Worm (Caenorhabditis elegans) whole organism, young adult: ENCODE results near the gene rrp-8.

ENCODE experiments used
- C06A6.2 ChIP-seq: fragments of 200-800 bp; sonication (Bioruptor generic); conservative IDR thresholded peaks from 2 replicates; pipeline ENCODE4 v1.3.6; 2022; ENCODE audit warnings: missing genetic modification characterization, missing compliant biosample characterization
- D2030.7 ChIP-seq: fragments of 200-800 bp; sonication (Bioruptor generic); IDR thresholded peaks from 2 replicates; pipeline ENCODE4 v1.3.6; 2022; ENCODE audit warnings: missing genetic modification reagents, missing genetic modification characterization, missing compliant biosample characterization
- F22D6.2 ChIP-seq: sonication (generic microtip); optimal IDR thresholded peaks from 2 replicates; lab custom pipeline; 2016; ENCODE audit warnings: mild to moderate bottlenecking, missing genetic modification characterization, missing compliant biosample characterization
- F33H1.4 ChIP-seq: fragments of 200-800 bp; sonication (Bioruptor generic); IDR thresholded peaks from 2 replicates; pipeline ENCODE4 v1.3.6; 2022; ENCODE audit warnings: missing genetic modification reagents, missing genetic modification characterization, missing compliant biosample characterization
- Y53G8AR.9 ChIP-seq: fragments of 200-800 bp; sonication (Bioruptor generic); conservative IDR thresholded peaks from 2 replicates; pipeline ENCODE4 v1.3.6; 2022; ENCODE audit warnings: missing genetic modification reagents, missing genetic modification characterization, missing compliant biosample characterization
- Y95B8A.8 ChIP-seq: fragments of 200-800 bp; sonication (Bioruptor generic); IDR thresholded peaks from 2 replicates; pipeline ENCODE4 v1.3.6; 2022; ENCODE audit warnings: missing genetic modification reagents, missing genetic modification characterization, missing compliant biosample characterization
- ZK185.1 ChIP-seq: sonication (generic microtip); optimal IDR thresholded peaks from 2 replicates; lab custom pipeline; 2016; ENCODE audit warnings: mild to moderate bottlenecking, missing genetic modification characterization, missing compliant biosample characterization; ENCODE audit not compliant: poor library complexity, severe bottlenecking
- akir-1 ChIP-seq: fragments of 200-800 bp; sonication (Bioruptor generic); optimal IDR thresholded peaks from 2 replicates; lab custom pipeline; 2018; ENCODE audit warnings: mild to moderate bottlenecking, missing genetic modification characterization, moderate library complexity, missing compliant biosample characterization
- aptf-2 ChIP-seq: fragments of 200-800 bp; sonication (Bioruptor generic); conservative IDR thresholded peaks from 2 replicates; pipeline ENCODE4 v1.3.6; 2022; ENCODE audit warnings: missing genetic modification reagents, missing genetic modification characterization, missing compliant biosample characterization
- aptf-3 ChIP-seq: fragments of 200-800 bp; sonication (Bioruptor generic); IDR thresholded peaks from 2 replicates; pipeline ENCODE4 v1.3.6; 2022; ENCODE audit warnings: missing genetic modification characterization, missing compliant biosample characterization
- atf-7 ChIP-seq: sonication (generic microtip); optimal IDR thresholded peaks from 2 replicates; lab custom pipeline; 2017; ENCODE audit warnings: mild to moderate bottlenecking, missing genetic modification characterization, missing compliant biosample characterization
- attf-3 ChIP-seq: fragments of 200-800 bp; sonication (Bioruptor generic); conservative IDR thresholded peaks from 2 replicates; pipeline ENCODE4 v1.3.6; 2022; ENCODE audit warnings: missing genetic modification reagents, missing genetic modification characterization, missing compliant biosample characterization
- attf-5 ChIP-seq: fragments of 200-800 bp; sonication (Bioruptor generic); optimal IDR thresholded peaks from 2 replicates; lab custom pipeline; 2018; ENCODE audit warnings: mild to moderate bottlenecking, missing genetic modification characterization, missing compliant biosample characterization
- attf-6 ChIP-seq: fragments of 200-800 bp; sonication (Bioruptor generic); IDR thresholded peaks from 2 replicates; pipeline ENCODE4 v1.3.6; 2022; ENCODE audit warnings: missing genetic modification reagents, missing genetic modification characterization, missing compliant biosample characterization
- ccch-3 ChIP-seq: fragments of 200-800 bp; sonication (Bioruptor generic); optimal IDR thresholded peaks from 2 replicates; lab custom pipeline; 2018; ENCODE audit warnings: mild to moderate bottlenecking, missing genetic modification characterization, missing compliant biosample characterization
- cebp-1 ChIP-seq, 2 experiments: fragments of 200-800 bp in 1 of 2; sonication (Bioruptor generic) in 1 of 2; sonication (generic microtip) in 1 of 2; IDR thresholded peaks in 1 of 2; optimal IDR thresholded peaks in 1 of 2; 2 replicates each; pipeline versions ENCODE4 v1.3.6 to Lab custom; 2017 to 2022; ENCODE audit warnings: missing compliant biosample characterization in 2 of 2, missing genetic modification characterization in 2 of 2, mild to moderate bottlenecking in 1 of 2, missing genetic modification reagents in 1 of 2, moderate library complexity in 1 of 2
- cebp-2 ChIP-seq: fragments of 200-800 bp; sonication (Bioruptor generic); IDR thresholded peaks from 2 replicates; pipeline ENCODE4 v1.3.6; 2022; ENCODE audit warnings: missing genetic modification characterization, missing compliant biosample characterization
- ceh-100 ChIP-seq: fragments of 200-800 bp; sonication (Bioruptor generic); IDR thresholded peaks from 2 replicates; pipeline ENCODE4 v1.3.6; 2022; ENCODE audit warnings: missing genetic modification reagents, missing genetic modification characterization, missing compliant biosample characterization
- ceh-27 ChIP-seq: fragments of 200-800 bp; sonication (Bioruptor generic); optimal IDR thresholded peaks from 2 replicates; lab custom pipeline; 2018; ENCODE audit warnings: mild to moderate bottlenecking, missing genetic modification characterization, moderate library complexity, missing compliant biosample characterization
- dpl-1 ChIP-seq: fragments of 150-350 bp; optimal IDR thresholded peaks from 2 replicates; lab custom pipeline; 2014; ENCODE audit warnings: missing biosample characterization, missing genetic modification reagents, missing genetic modification characterization
- efl-1 ChIP-seq: fragments of 150-350 bp; optimal IDR thresholded peaks from 2 replicates; lab custom pipeline; 2014; ENCODE audit warnings: missing biosample characterization, missing genetic modification reagents, missing genetic modification characterization
- him-1 ChIP-seq: sonication (generic microtip); optimal IDR thresholded peaks from 2 replicates; lab custom pipeline; 2016; ENCODE audit warnings: missing genotype, missing genetic modification reagents, missing genetic modification characterization, missing compliant biosample characterization
- let-607 ChIP-seq, 2 experiments: fragments of 200-800 bp in 1 of 2; sonication (Bioruptor generic) in 1 of 2; sonication (generic microtip) in 1 of 2; optimal IDR thresholded peaks; 2 replicates each; lab custom pipeline; 2016 to 2018; ENCODE audit warnings: mild to moderate bottlenecking in 2 of 2, missing compliant biosample characterization in 2 of 2, missing genetic modification characterization in 2 of 2, moderate library complexity in 2 of 2, missing genotype in 1 of 2
- lin-35 ChIP-seq, 3 experiments: fragments of 150-350 bp in 2 of 3; sonication (generic microtip) in 1 of 3; optimal IDR thresholded peaks; 2 replicates each; lab custom pipeline; 2014 to 2018; ENCODE audit warnings: missing biosample characterization in 3 of 3, missing genetic modification characterization in 3 of 3, missing genetic modification reagents in 3 of 3
- lin-54 ChIP-seq: fragments of 200-800 bp; sonication (Bioruptor generic); optimal IDR thresholded peaks from 2 replicates; lab custom pipeline; 2018; ENCODE audit warnings: mild to moderate bottlenecking, missing genetic modification characterization, missing compliant biosample characterization
- lir-1 ChIP-seq: fragments of 200-800 bp; sonication (Bioruptor generic); conservative IDR thresholded peaks from 2 replicates; pipeline ENCODE4 v1.3.6; 2022; ENCODE audit warnings: missing genetic modification reagents, missing genetic modification characterization, missing compliant biosample characterization
- madf-10 ChIP-seq: sonication (generic microtip); optimal IDR thresholded peaks from 2 replicates; lab custom pipeline; 2016; ENCODE audit warnings: mild to moderate bottlenecking, missing genetic modification characterization, missing compliant biosample characterization
- madf-6 ChIP-seq: fragments of 200-800 bp; sonication (Bioruptor generic); IDR thresholded peaks from 2 replicates; pipeline ENCODE4 v1.3.6; 2022; ENCODE audit warnings: missing genetic modification reagents, missing genetic modification characterization, missing compliant biosample characterization
- mcd-1 ChIP-seq: fragments of 200-800 bp; sonication (Bioruptor generic); IDR thresholded peaks from 2 replicates; pipeline ENCODE4 v1.3.6; 2022; ENCODE audit warnings: missing genetic modification reagents, missing genetic modification characterization, missing compliant biosample characterization
- mes-4 ChIP-seq: sonication (generic microtip); optimal IDR thresholded peaks from 2 replicates; lab custom pipeline; 2016; ENCODE audit warnings: missing genotype, missing genetic modification characterization, missing compliant biosample characterization
- mxl-1 ChIP-seq: sonication (generic microtip); optimal IDR thresholded peaks from 2 replicates; lab custom pipeline; 2016; ENCODE audit warnings: missing genetic modification characterization, missing compliant biosample characterization
- nhr-179 ChIP-seq: sonication (generic microtip); optimal IDR thresholded peaks from 2 replicates; lab custom pipeline; 2016; ENCODE audit warnings: mild to moderate bottlenecking, missing genetic modification characterization, missing compliant biosample characterization
- pbrm-1 ChIP-seq: fragments of 200-800 bp; sonication (Bioruptor generic); IDR thresholded peaks from 2 replicates; pipeline ENCODE4 v1.3.6; 2022; ENCODE audit warnings: missing genetic modification reagents, missing genetic modification characterization, missing compliant biosample characterization
- snpc-1.1 ChIP-seq: sonication (generic microtip); optimal IDR thresholded peaks from 2 replicates; lab custom pipeline; 2017; ENCODE audit warnings: missing genetic modification characterization, mild to moderate bottlenecking, missing compliant biosample characterization, antibody characterized with exemption, moderate library complexity, missing genotype, missing genetic modification reagents; ENCODE audit not compliant: insufficient read depth
- snpc-1.3 ChIP-seq: sonication (generic microtip); optimal IDR thresholded peaks from 2 replicates; lab custom pipeline; 2017; ENCODE audit warnings: missing genetic modification characterization, mild to moderate bottlenecking, missing compliant biosample characterization, antibody characterized with exemption, moderate library complexity, missing genotype, missing genetic modification reagents; ENCODE audit not compliant: insufficient read depth
- snpc-4 ChIP-seq, 5 experiments: fragments of 150-350 bp in 1 of 5; sonication (generic microtip) in 4 of 5; optimal IDR thresholded peaks; 2 replicates each; lab custom pipeline; 2014 to 2018; ENCODE audit warnings: missing genetic modification characterization in 5 of 5, missing biosample characterization in 3 of 5, antibody characterized with exemption in 2 of 5, mild to moderate bottlenecking in 2 of 5, missing compliant biosample characterization in 2 of 5, missing genotype in 2 of 5, moderate library complexity in 2 of 5, missing genetic modification reagents in 1 of 5
- tbp1 ChIP-seq: fragments of 200-800 bp; sonication (Bioruptor generic); optimal IDR thresholded peaks from 2 replicates; lab custom pipeline; 2018; ENCODE audit warnings: mild to moderate bottlenecking, missing genetic modification characterization, missing compliant biosample characterization
- tbx-9 ChIP-seq: sonication (generic microtip); optimal IDR thresholded peaks from 2 replicates; lab custom pipeline; 2016; ENCODE audit warnings: borderline replicate concordance, missing genetic modification characterization, inconsistent platforms, missing compliant biosample characterization
- ztf-18 ChIP-seq: sonication (generic microtip); optimal IDR thresholded peaks from 2 replicates; lab custom pipeline; 2016; ENCODE audit warnings: missing genotype, mild to moderate bottlenecking, missing genetic modification characterization, missing compliant biosample characterization
- ztf-3 ChIP-seq: fragments of 200-800 bp; sonication (Bioruptor generic); optimal IDR thresholded peaks from 2 replicates; lab custom pipeline; 2018; ENCODE audit warnings: mild to moderate bottlenecking, missing genetic modification characterization, missing compliant biosample characterization
- ztf-6 ChIP-seq: fragments of 200-800 bp; sonication (Bioruptor generic); IDR thresholded peaks from 2 replicates; pipeline ENCODE4 v1.3.6; 2022; ENCODE audit warnings: missing genetic modification reagents, missing genetic modification characterization, missing compliant biosample characterization

Gene rrp-8

ce11 chrIV:443622-444021 lies 47.3 kb downstream of the rrp-8 start, which contains the start of gene mrpl-55 (continued):
- TF ChIP-seq efl-1 (GFP tag; lab: Kevin White, UChicago) (peak; percentile 69), lin-54 (GFP tag; lab: Kevin White, UChicago) (peak; percentile 87), dpl-1 (GFP tag; lab: Kevin White, UChicago) (peak; percentile 84), attf-5 (peak; percentile 79), nhr-179 (tag; lab: Kevin White, UChicago) (no peak), akir-1 (GFP tag; lab: Kevin White, UChicago) (no peak), lin-35 (GFP tag; optimal IDR thresholded peaks at IDR 0.05; lab: Kevin White, UChicago) (peak in 1 of 3 experiments; percentile 91), snpc-4 (GFP tag; optimal IDR thresholded peaks at IDR 0.05; lab: Kevin White, UChicago) (peak; percentile 13), snpc-4 (tag; optimal IDR thresholded peaks at IDR 0.05; lab: Kevin White, UChicago) (peak; percentile 24 to 65 (median 56)), tbp1 (GFP tag; lab: Kevin White, UChicago) (peak; percentile 50), let-607 (tag; optimal IDR thresholded peaks at IDR 0.05; lab: Kevin White, UChicago) (peak in 1 of 2 experiments; percentile 72), ceh-100 (GFP tag; lab: Robert Waterston, UW) (peak; percentile 65), him-1 (tag; lab: Kevin White, UChicago) (peak; percentile 41), madf-6 (GFP tag; lab: Robert Waterston, UW) (0 out of 2 replicates have a peak, but pooled peaks have one; percentile 27), attf-6 (GFP tag; lab: Robert Waterston, UW) (no peak), aptf-3 (GFP tag; lab: Robert Waterston, UW) (no peak), snpc-1.3 (tag; lab: Kevin White, UChicago) (peak; percentile 33), tbx-9 (tag; lab: Kevin White, UChicago) (no peak), F33H1.4 (GFP tag; lab: Robert Waterston, UW) (peak; percentile 51; the same call in 1 of the 2 replicates), cebp-2 (GFP tag; lab: Robert Waterston, UW) (no peak), D2030.7 (GFP tag; lab: Robert Waterston, UW) (peak; percentile 73), snpc-1.1 (tag; lab: Kevin White, UChicago) (no peak), ccch-3 (no peak), Y53G8AR.9 (GFP tag; lab: Robert Waterston, UW) (no peak), madf-10 (peak; percentile 21), ztf-18 (tag; lab: Kevin White, UChicago) (no peak), ztf-3 (no peak), C06A6.2 (GFP tag; lab: Robert Waterston, UW) (0 out of 2 replicates have a peak, but pooled peaks have one; percentile 9), cebp-1 (GFP tag; IDR thresholded peaks at IDR 0.05; lab: Robert Waterston, UW) (no peak), cebp-1 (tag; optimal IDR thresholded peaks at IDR 0.05; lab: Kevin White, UChicago) (peak; percentile 59), ztf-6 (GFP tag; lab: Robert Waterston, UW) (0 out of 2 replicates have a peak, but pooled peaks have one; percentile 11), aptf-2 (GFP tag; lab: Robert Waterston, UW) (0 out of 2 replicates have a peak, but pooled peaks have one; percentile 8), mes-4 (no peak), pbrm-1 (GFP tag; lab: Robert Waterston, UW) (peak; percentile 47; the same call in 1 of the 2 replicates), mxl-1 (tag; lab: Kevin White, UChicago) (no peak), F22D6.2 (tag; lab: Kevin White, UChicago) (peak; percentile 20), Y95B8A.8 (GFP tag; lab: Robert Waterston, UW) (no peak), ZK185.1 (tag; lab: Kevin White, UChicago) (peak; percentile 55), ceh-27 (peak; percentile 52), lir-1 (GFP tag; lab: Robert Waterston, UW) (no peak; the same call in 1 of the 2 replicates), mcd-1 (GFP tag; lab: Robert Waterston, UW) (peak; percentile 98), atf-7 (no peak), attf-3 (0 out of 2 replicates have a peak, but pooled peaks have one; percentile 24)
